Fruit fly (Drosophila melanogaster): ENCODE measurements around the gene CG4558.
A peak's percentile ranks its signal among the peaks of the same experiment; 100 is the strongest.

CG4558 gene

dm6 chrX:6856332-6856995 is 6.9 kb downstream of the CG4558 start (continued):
- TF ChIP-seq Ssrp (tag; optimal IDR thresholded peaks at IDR 0.05) (peak; percentile 75), HHEX (GFP tag; optimal IDR thresholded peaks at IDR 0.05) (peak; percentile 4), CG17829 (tag; optimal IDR thresholded peaks at IDR 0.05) (peak; percentile 58), CG9817 (tag; optimal IDR thresholded peaks at IDR 0.05) (peak; percentile 52), vfl (GFP tag; optimal IDR thresholded peaks at IDR 0.05) (no peak), CG15479 (GFP tag; optimal IDR thresholded peaks at IDR 0.05) (no peak), H2.0 (GFP tag; IDR thresholded peaks at IDR 0.05) (peak; percentile 57; the same call in 1 of the 2 replicates), Blimp-1 (GFP tag; optimal IDR thresholded peaks at IDR 0.05) (peak; percentile 72), dm (GFP tag; optimal IDR thresholded peaks at IDR 0.05) (no peak), BEAF-32 (GFP tag; optimal IDR thresholded peaks at IDR 0.05) (no peak), Dip3 (GFP tag; optimal IDR thresholded peaks at IDR 0.05) (no peak), cas (GFP tag; IDR thresholded peaks at IDR 0.05) (0 out of 2 replicates have a peak, but pooled peaks have one; percentile 45), Pdp1 (GFP tag; optimal IDR thresholded peaks at IDR 0.05) (no peak), Stat92E (GFP tag; optimal IDR thresholded peaks at IDR 0.05) (no peak), ERR (GFP tag; optimal IDR thresholded peaks at IDR 0.05) (no peak), BtbVII (GFP tag; optimal IDR thresholded peaks at IDR 0.05) (peak; percentile 16), CG31365 (tag; optimal IDR thresholded peaks at IDR 0.05) (no peak), Dad (GFP tag; optimal IDR thresholded peaks at IDR 0.05) (no peak), Atf6 (GFP tag; IDR thresholded peaks at IDR 0.05) (peak; percentile 55; the same call in 1 of the 2 replicates), CG12071 (GFP tag; optimal IDR thresholded peaks at IDR 0.05) (no peak), CG14014 (GFP tag; IDR thresholded peaks at IDR 0.05) (peak; percentile 43; the same call in 1 of the 2 replicates), CG7786 (GFP tag; optimal IDR thresholded peaks at IDR 0.05) (no peak), ftz-f1 (GFP tag; optimal IDR thresholded peaks at IDR 0.05) (no peak), NK7.1 (GFP tag; optimal IDR thresholded peaks at IDR 0.05) (no peak), vvl (GFP tag; IDR thresholded peaks at IDR 0.05) (peak; percentile 89), pzg (GFP tag; optimal IDR thresholded peaks at IDR 0.05) (no peak), zen2 (GFP tag; IDR thresholded peaks at IDR 0.05; ENCODE audit: partially characterized antibody) (no peak), lab (GFP tag; optimal IDR thresholded peaks at IDR 0.05) (peak; percentile 82), Six4 (GFP tag; optimal IDR thresholded peaks at IDR 0.05) (peak; percentile 34), Lhr (GFP tag; optimal IDR thresholded peaks at IDR 0.05) (no peak), bsh (GFP tag; optimal IDR thresholded peaks at IDR 0.05) (peak in 1 of 2 experiments; percentile 78), E2f1 (GFP tag; IDR thresholded peaks at IDR 0.05) (peak; percentile 59; the same call in 1 of the 2 replicates), Dek (tag; optimal IDR thresholded peaks at IDR 0.05) (peak; percentile 76), otp (GFP tag; IDR thresholded peaks at IDR 0.05) (0 out of 3 replicates have a peak, but pooled peaks have one; percentile 25), sr (GFP tag; IDR thresholded peaks at IDR 0.05) (peak; percentile 33; the same call in 1 of the 3 replicates), Mrtf (GFP tag; IDR thresholded peaks at IDR 0.05) (peak; percentile 51; the same call in 1 of the 3 replicates), ab (GFP tag; optimal IDR thresholded peaks at IDR 0.05) (no peak), Doc2 (GFP tag; IDR thresholded peaks at IDR 0.05) (no peak), CG18599 (GFP tag; optimal IDR thresholded peaks at IDR 0.05) (peak; percentile 70), Bdp1 (GFP tag; optimal IDR thresholded peaks at IDR 0.05) (no peak), sna (GFP tag; IDR thresholded peaks at IDR 0.05; ENCODE audit: partially characterized antibody) (no peak), ham (GFP tag; IDR thresholded peaks at IDR 0.05) (no peak), Scr (GFP tag; IDR thresholded peaks at IDR 0.05; ENCODE audit: partially characterized antibody) (no peak), stwl (tag; optimal IDR thresholded peaks at IDR 0.05) (no peak), slp2 (GFP tag; optimal IDR thresholded peaks at IDR 0.05) (peak; percentile 1), CG17328 (GFP tag; IDR thresholded peaks at IDR 0.05) (peak; percentile 72), CG17568 (GFP tag; optimal IDR thresholded peaks at IDR 0.05) (peak; percentile 47), gro (GFP tag; optimal IDR thresholded peaks at IDR 0.05) (no peak)

Data from whole organism, embryonic.